Fruit fly (Drosophila melanogaster) whole organism, embryonic: ENCODE results near the gene CG15358.

ENCODE experiments used
- Abd-B ChIP-seq: fragments of 200-800 bp; sonication (Bioruptor generic); optimal IDR thresholded peaks from 2 replicates; lab custom pipeline; 2018; ENCODE audit warnings: missing biosample characterization, mild to moderate bottlenecking, missing genetic modification characterization, moderate library complexity
- CG10321 ChIP-seq: fragments of 200-800 bp; sonication (Bioruptor generic); IDR thresholded peaks from 2 replicates; pipeline ENCODE4 v1.3.6; 2022; ENCODE audit warnings: missing biosample characterization, missing genetic modification characterization
- CG10462 ChIP-seq: fragments of 200-800 bp; sonication (Bioruptor generic); optimal IDR thresholded peaks from 2 replicates; lab custom pipeline; 2016; ENCODE audit warnings: missing biosample characterization, missing genetic modification characterization
- CG10979 ChIP-seq: fragments of 200-800 bp; sonication (Bioruptor generic); optimal IDR thresholded peaks from 2 replicates; lab custom pipeline; 2018; ENCODE audit warnings: missing biosample characterization, mild to moderate bottlenecking, missing genetic modification characterization, moderate library complexity
- CG11696 ChIP-seq: fragments of 200-800 bp; sonication (Bioruptor generic); IDR thresholded peaks from 2 replicates; pipeline ENCODE4 v1.3.6; 2022; ENCODE audit warnings: missing biosample characterization, missing genetic modification characterization
- CG14050 ChIP-seq: fragments of 200-800 bp; sonication (Bioruptor generic); IDR thresholded peaks from 3 replicates; pipeline ENCODE4 v1.3.6; 2022; ENCODE audit warnings: missing biosample characterization, missing genetic modification characterization
- CG14441 ChIP-seq: fragments of 200-800 bp; sonication (Bioruptor generic); IDR thresholded peaks from 2 replicates; pipeline ENCODE4 v1.3.6; 2022; ENCODE audit warnings: missing biosample characterization, missing genetic modification characterization
- CG15011 ChIP-seq: fragments of 200-800 bp; sonication (Bioruptor generic); optimal IDR thresholded peaks from 3 replicates; lab custom pipeline; 2018; ENCODE audit warnings: missing biosample characterization, mild to moderate bottlenecking, missing genetic modification characterization
- CG2202 ChIP-seq: fragments of 200-800 bp; sonication (Bioruptor generic); optimal IDR thresholded peaks from 2 replicates; lab custom pipeline; 2018; ENCODE audit warnings: missing biosample characterization, mild to moderate bottlenecking, missing genetic modification characterization
- CG2678 ChIP-seq: fragments of 200-800 bp; sonication (Bioruptor generic); optimal IDR thresholded peaks from 3 replicates; lab custom pipeline; 2019; ENCODE audit warnings: missing biosample characterization, mild to moderate bottlenecking, missing genetic modification characterization, moderate library complexity
- CG31441 ChIP-seq: fragments of 200-800 bp; sonication (Bioruptor generic); IDR thresholded peaks from 2 replicates; pipeline ENCODE4 v1.3.6; 2022; ENCODE audit warnings: missing biosample characterization, missing genetic modification characterization
- CG34376 ChIP-seq: fragments of 200-800 bp; sonication (Bioruptor generic); optimal IDR thresholded peaks from 2 replicates; lab custom pipeline; 2018; ENCODE audit warnings: missing biosample characterization, mild to moderate bottlenecking, missing genetic modification characterization
- CG3838 ChIP-seq: fragments of 200-800 bp; sonication (Bioruptor generic); optimal IDR thresholded peaks from 3 replicates; lab custom pipeline; 2016; ENCODE audit warnings: missing biosample characterization, missing genetic modification characterization
- CG4404 ChIP-seq: fragments of 200-800 bp; sonication (Bioruptor generic); IDR thresholded peaks from 2 replicates; pipeline ENCODE4 v1.3.6; 2022; ENCODE audit warnings: missing biosample characterization, missing genetic modification characterization
- CG7372 ChIP-seq: fragments of 200-800 bp; sonication (Bioruptor generic); IDR thresholded peaks from 2 replicates; pipeline ENCODE4 v1.3.6; 2022; ENCODE audit warnings: missing biosample characterization, missing genetic modification characterization
- CG7745 ChIP-seq: fragments of 200-800 bp; sonication (Bioruptor generic); optimal IDR thresholded peaks from 2 replicates; lab custom pipeline; 2018; ENCODE audit warnings: missing biosample characterization, mild to moderate bottlenecking, missing genetic modification characterization, moderate library complexity
- CG8281 ChIP-seq: fragments of 200-800 bp; sonication (Bioruptor generic); optimal IDR thresholded peaks from 2 replicates; lab custom pipeline; 2018; ENCODE audit warnings: missing biosample characterization, mild to moderate bottlenecking, missing genetic modification characterization, moderate library complexity
- Dbx ChIP-seq: fragments of 200-800 bp; sonication (Bioruptor generic); IDR thresholded peaks from 3 replicates; pipeline ENCODE4 v1.3.6; 2022; ENCODE audit warnings: missing biosample characterization, missing genetic modification characterization
- Dek ChIP-seq: fragments of 200-800 bp; sonication (Bioruptor generic); optimal IDR thresholded peaks from 3 replicates; lab custom pipeline; 2019; ENCODE audit warnings: missing biosample characterization, mild to moderate bottlenecking, missing genetic modification characterization, moderate library complexity
- ERR ChIP-seq: fragments of 200-800 bp; sonication (Bioruptor generic); optimal IDR thresholded peaks from 2 replicates; lab custom pipeline; 2016; ENCODE audit warnings: missing biosample characterization, missing genetic modification characterization
- Ets65A ChIP-seq: fragments of 200-800 bp; sonication (Bioruptor generic); peaks from one replicate; lab custom pipeline; 2016; ENCODE audit warnings: missing biosample characterization, missing genetic modification characterization
- GATAe ChIP-seq: fragments of 200-800 bp; sonication (Bioruptor generic); conservative IDR thresholded peaks from 2 replicates; pipeline ENCODE4 v1.3.6; 2022; ENCODE audit warnings: missing biosample characterization, missing genetic modification characterization
- Hmr ChIP-seq: fragments of 200-800 bp; sonication (Bioruptor generic); optimal IDR thresholded peaks from 3 replicates; lab custom pipeline; 2017; ENCODE audit warnings: mild to moderate bottlenecking, missing biosample characterization, missing genetic modification reagents, missing genetic modification characterization
- Hr78 ChIP-seq, 2 experiments: fragments of 200-800 bp in 1 of 2; fragments of >200 bp in 1 of 2; sonication (Bioruptor generic) in 1 of 2; optimal IDR thresholded peaks; 2 replicates each; lab custom pipeline; 2017 to 2019; ENCODE audit warnings: missing biosample characterization in 2 of 2, missing genetic modification characterization in 2 of 2, mild to moderate bottlenecking in 1 of 2, moderate library complexity in 1 of 2
- Jarid2 ChIP-seq: fragments of 200-800 bp; sonication (Bioruptor generic); optimal IDR thresholded peaks from 3 replicates; lab custom pipeline; 2017; ENCODE audit warnings: mild to moderate bottlenecking, missing biosample characterization, missing genetic modification reagents, missing genetic modification characterization
- MTF-1 ChIP-seq: fragments of 200-800 bp; sonication (Bioruptor generic); optimal IDR thresholded peaks from 2 replicates; lab custom pipeline; 2018; ENCODE audit warnings: missing biosample characterization, mild to moderate bottlenecking, missing genetic modification characterization, borderline replicate concordance
- Nf-YB ChIP-seq: fragments of 200-800 bp; sonication (Bioruptor generic); optimal IDR thresholded peaks from 3 replicates; lab custom pipeline; 2019; ENCODE audit warnings: missing biosample characterization, mild to moderate bottlenecking, missing genetic modification characterization, moderate library complexity
- Nf-YC ChIP-seq: fragments of 200-800 bp; optimal IDR thresholded peaks from 3 replicates; lab custom pipeline; 2019; ENCODE audit warnings: missing biosample characterization, mild to moderate bottlenecking, missing genetic modification characterization, moderate library complexity
- Six4 ChIP-seq: fragments of 200-800 bp; sonication (Bioruptor generic); optimal IDR thresholded peaks from 2 replicates; lab custom pipeline; 2016; ENCODE audit warnings: missing biosample characterization, missing genetic modification characterization
- Sry-δ ChIP-seq: fragments of 200-800 bp; sonication (Bioruptor generic); optimal IDR thresholded peaks from 2 replicates; lab custom pipeline; 2016; ENCODE audit warnings: missing biosample characterization, missing genetic modification characterization
- ato ChIP-seq: fragments of 200-800 bp; sonication (Bioruptor generic); IDR thresholded peaks from 2 replicates; pipeline ENCODE4 v1.3.6; 2022; ENCODE audit warnings: missing biosample characterization, missing genetic modification characterization; ENCODE audit not compliant: partially characterized antibody
- caup ChIP-seq: fragments of 200-800 bp; sonication (Bioruptor generic); optimal IDR thresholded peaks from 3 replicates; lab custom pipeline; 2017; ENCODE audit warnings: missing biosample characterization, mild to moderate bottlenecking, missing genetic modification characterization, moderate library complexity; ENCODE audit not compliant: severe bottlenecking
- disco-r ChIP-seq: fragments of 200-800 bp; sonication (Bioruptor generic); optimal IDR thresholded peaks from 2 replicates; lab custom pipeline; 2016; ENCODE audit warnings: missing biosample characterization, missing genetic modification characterization
- fd102C ChIP-seq: fragments of 200-800 bp; sonication (Bioruptor generic); optimal IDR thresholded peaks from 2 replicates; lab custom pipeline; 2018; ENCODE audit warnings: missing biosample characterization, mild to moderate bottlenecking, missing genetic modification characterization, moderate library complexity
- hb ChIP-seq: fragments of 200-800 bp; sonication (Bioruptor generic); IDR thresholded peaks from 3 replicates; pipeline ENCODE4 v1.3.6; 2022; ENCODE audit warnings: missing biosample characterization, missing genetic modification characterization; ENCODE audit not compliant: partially characterized antibody
- klu ChIP-seq: fragments of 200-800 bp; sonication (Bioruptor generic); IDR thresholded peaks from 2 replicates; pipeline ENCODE4 v1.3.6; 2022; ENCODE audit warnings: missing biosample characterization, missing genetic modification characterization
- knrl ChIP-seq: fragments of 200-800 bp; sonication (Bioruptor generic); IDR thresholded peaks from 3 replicates; pipeline ENCODE4 v1.3.6; 2022; ENCODE audit warnings: missing biosample characterization, missing genetic modification characterization; ENCODE audit not compliant: partially characterized antibody
- nerfin-1 ChIP-seq: fragments of 200-800 bp; sonication (Bioruptor generic); optimal IDR thresholded peaks from 3 replicates; lab custom pipeline; 2019; ENCODE audit warnings: missing biosample characterization, mild to moderate bottlenecking, missing genetic modification characterization, moderate library complexity
- org-1 ChIP-seq: fragments of 200-800 bp; sonication (Bioruptor generic); optimal IDR thresholded peaks from 2 replicates; lab custom pipeline; 2017; ENCODE audit warnings: missing biosample characterization, missing genetic modification characterization
- pan ChIP-seq, 4 experiments: fragments of >200 bp in 3 of 4; fragments of 200-800 bp in 1 of 4; sonication (Bioruptor generic) in 1 of 4; optimal IDR thresholded peaks in 3 of 4; IDR thresholded peaks in 1 of 4; 2 replicates each; pipeline versions ENCODE4 v1.3.6 to Lab custom; 2017 to 2022; ENCODE audit warnings: missing biosample characterization in 2 of 4, missing genetic modification characterization in 2 of 4, mixed read lengths in 1 of 4
- pum ChIP-seq: fragments of 200-800 bp; sonication (Bioruptor generic); optimal IDR thresholded peaks from 2 replicates; lab custom pipeline; 2016; ENCODE audit warnings: missing biosample characterization, missing genetic modification characterization
- scrt ChIP-seq: fragments of 200-800 bp; sonication (Bioruptor generic); optimal IDR thresholded peaks from 2 replicates; lab custom pipeline; 2018; ENCODE audit warnings: missing biosample characterization, mild to moderate bottlenecking, missing genetic modification characterization, moderate library complexity
- sens ChIP-seq: fragments of 200-800 bp; sonication (Bioruptor generic); peaks from one replicate; lab custom pipeline; 2016; ENCODE audit warnings: missing biosample characterization, missing genetic modification characterization
- sim ChIP-seq: fragments of 200-800 bp; sonication (Bioruptor generic); IDR thresholded peaks from 2 replicates; pipeline ENCODE4 v1.3.6; 2022; ENCODE audit warnings: missing biosample characterization, missing genetic modification characterization
- sna ChIP-seq: fragments of 200-800 bp; sonication (Bioruptor generic); IDR thresholded peaks from 2 replicates; pipeline ENCODE4 v1.3.6; 2022; ENCODE audit warnings: missing biosample characterization, missing genetic modification characterization; ENCODE audit not compliant: partially characterized antibody
- tup ChIP-seq: fragments of 200-800 bp; sonication (Bioruptor generic); optimal IDR thresholded peaks from 2 replicates; lab custom pipeline; 2016; ENCODE audit warnings: missing biosample characterization, mild to moderate bottlenecking, missing genetic modification characterization, moderate library complexity
- unpg ChIP-seq: fragments of 200-800 bp; sonication (Bioruptor generic); optimal IDR thresholded peaks from 3 replicates; lab custom pipeline; 2018; ENCODE audit warnings: missing biosample characterization, mild to moderate bottlenecking, missing genetic modification characterization, moderate library complexity
- vfl ChIP-seq: fragments of 200-800 bp; sonication (Bioruptor generic); optimal IDR thresholded peaks from 2 replicates; lab custom pipeline; 2016; ENCODE audit warnings: missing biosample characterization, missing genetic modification characterization
- yki ChIP-seq: fragments of >200 bp; optimal IDR thresholded peaks from 3 replicates; lab custom pipeline; 2018
- zf30C ChIP-seq: fragments of 200-800 bp; sonication (Bioruptor generic); optimal IDR thresholded peaks from 3 replicates; lab custom pipeline; 2018; ENCODE audit warnings: missing biosample characterization, mild to moderate bottlenecking, missing genetic modification characterization

CG15358 gene

DNA sequence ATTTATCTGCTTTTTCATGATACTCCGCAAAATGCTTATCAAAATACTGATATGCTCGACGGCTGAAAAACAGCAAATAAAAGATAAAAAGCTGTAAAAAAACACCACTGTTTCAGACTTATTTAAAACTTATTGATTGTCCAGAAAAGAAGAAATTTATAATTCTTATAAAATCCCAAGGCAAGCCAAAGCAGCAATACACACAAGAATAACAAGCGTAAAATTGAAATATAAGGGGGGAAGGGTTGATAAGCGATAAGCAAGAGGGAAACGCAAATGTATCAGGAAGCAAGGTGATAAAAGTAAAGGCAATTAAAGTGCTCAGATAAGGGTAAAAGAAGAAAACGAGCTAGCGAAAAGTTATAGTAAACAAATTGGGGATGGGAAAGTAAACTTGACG lies 29.5 kb upstream of the CG15358 start (continued):
- TF ChIP-seq vfl (GFP tag; lab: Kevin White, UChicago), result no peak
- TF ChIP-seq CG14441 (GFP tag; lab: Robert Waterston, UW), result 0 out of 2 replicates have a peak, but pooled peaks have one; percentile 22
- TF ChIP-seq pum (GFP tag; lab: Kevin White, UChicago), result no peak
- no peak for TF ChIP-seq CG15011 (GFP tag; lab: Kevin White, UChicago)
- no peak for TF ChIP-seq Nf-YC (tag; lab: Kevin White, UChicago)
- TF ChIP-seq CG2678 (tag; lab: Kevin White, UChicago), result peak; percentile 24
- TF ChIP-seq CG7372 (GFP tag; lab: Robert Waterston, UW), result 0 out of 2 replicates have a peak, but pooled peaks have one; percentile 11
- no peak for TF ChIP-seq sim (GFP tag; lab: Robert Waterston, UW)
- no peak for TF ChIP-seq CG3838 (GFP tag; lab: Kevin White, UChicago)
- no peak for TF ChIP-seq Hr78 (GFP tag; optimal IDR thresholded peaks at IDR 0.05; lab: Kevin White, UChicago)
- no peak for TF ChIP-seq tup (GFP tag; lab: Kevin White, UChicago)
- no peak for TF ChIP-seq zf30C
- TF ChIP-seq CG2202 (tag; lab: Kevin White, UChicago), result no peak
- TF ChIP-seq Six4 (GFP tag; lab: Kevin White, UChicago), result no peak
- no peak for TF ChIP-seq caup (GFP tag; lab: Kevin White, UChicago)
- no peak for TF ChIP-seq org-1 (GFP tag; lab: Kevin White, UChicago)
- TF ChIP-seq Nf-YB (GFP tag; lab: Kevin White, UChicago), result no peak
- no peak for TF ChIP-seq nerfin-1 (tag; lab: Kevin White, UChicago)
- peak; percentile 68 for TF ChIP-seq sens (GFP tag; lab: Kevin White, UChicago)
- no peak for TF ChIP-seq CG14050 (GFP tag; lab: Robert Waterston, UW)
- no peak for TF ChIP-seq CG7745 (tag; lab: Kevin White, UChicago)
- TF ChIP-seq ato (GFP tag; lab: Robert Waterston, UW), result no peak
- peak; percentile 53 for TF ChIP-seq CG34376
- TF ChIP-seq fd102C (GFP tag; lab: Kevin White, UChicago), result no peak
- no peak for TF ChIP-seq Jarid2 (GFP tag; lab: Kevin White, UChicago)
- no peak for TF ChIP-seq unpg (GFP tag; lab: Kevin White, UChicago)
- no peak for TF ChIP-seq Dbx (GFP tag; lab: Robert Waterston, UW)
- no peak for TF ChIP-seq MTF-1 (GFP tag; lab: Kevin White, UChicago)
- no peak for TF ChIP-seq disco-r (GFP tag; lab: Kevin White, UChicago)
- TF ChIP-seq CG10462 (GFP tag; lab: Kevin White, UChicago), result no peak
- TF ChIP-seq CG10979, result no peak
- no peak for TF ChIP-seq yki (lab: Kevin White, UChicago)
- no peak for TF ChIP-seq Abd-B (GFP tag; lab: Kevin White, UChicago)
- no peak for TF ChIP-seq CG31441 (GFP tag; lab: Robert Waterston, UW)
- TF ChIP-seq Sry-δ, result no peak
- no peak for TF ChIP-seq CG11696 (GFP tag; lab: Robert Waterston, UW)
- peak; percentile 3 for TF ChIP-seq scrt
- TF ChIP-seq sna (GFP tag; lab: Robert Waterston, UW), result no peak
- no peak for TF ChIP-seq Dek (tag; lab: Kevin White, UChicago)
- no peak for TF ChIP-seq CG8281 (tag; lab: Kevin White, UChicago)
- no peak for TF ChIP-seq CG10321 (GFP tag; lab: Robert Waterston, UW)
- TF ChIP-seq hb (GFP tag; lab: Robert Waterston, UW), result no peak
- no peak for TF ChIP-seq Ets65A (GFP tag; lab: Kevin White, UChicago)
- no peak for TF ChIP-seq CG4404 (GFP tag; lab: Robert Waterston, UW)
- TF ChIP-seq knrl, result no peak
- peak; percentile 11 for TF ChIP-seq Hmr
- 0 out of 2 replicates have a peak, but pooled peaks have one; percentile 26 for TF ChIP-seq GATAe (GFP tag; lab: Robert Waterston, UW)
- TF ChIP-seq klu, result no peak
- TF ChIP-seq pan (optimal IDR thresholded peaks at IDR 0.05; lab: Kevin White, UChicago), result no peak
- TF ChIP-seq pan (GFP tag; optimal IDR thresholded peaks at IDR 0.05 in 1 of 2, IDR thresholded peaks at IDR 0.05 in 1 of 2), result no peak
- no peak for TF ChIP-seq ERR
